Fruit fly (Drosophila melanogaster) whole organism, prepupa: ENCODE measurements around the gene mus81.

Experiments used
- CG6163 ChIP-seq: fragments of 200-800 bp; sonication (Bioruptor generic); IDR thresholded peaks from 3 replicates; pipeline ENCODE4 v1.3.6; 2022; ENCODE audit warnings: missing biosample characterization, missing genetic modification characterization
- CG6276 ChIP-seq: fragments of 200-800 bp; sonication (Bioruptor generic); optimal IDR thresholded peaks from 2 replicates; lab custom pipeline; 2017; ENCODE audit warnings: missing biosample characterization, mild to moderate bottlenecking, missing genetic modification characterization
- CG6792 ChIP-seq: fragments of 200-800 bp; sonication (Bioruptor generic); optimal IDR thresholded peaks from 3 replicates; lab custom pipeline; 2016; ENCODE audit warnings: missing biosample characterization, missing genetic modification characterization
- CG6808 ChIP-seq: fragments of 200-800 bp; sonication (Bioruptor generic); optimal IDR thresholded peaks from 3 replicates; lab custom pipeline; 2017; ENCODE audit warnings: missing biosample characterization, missing genetic modification characterization, mild to moderate bottlenecking, moderate library complexity, missing genetic modification reagents
- CG6854 ChIP-seq: fragments of 200-800 bp; sonication (Bioruptor generic); optimal IDR thresholded peaks from 2 replicates; lab custom pipeline; 2017; ENCODE audit warnings: missing biosample characterization, mild to moderate bottlenecking, missing genetic modification characterization
- Hr39 ChIP-seq: fragments of 200-800 bp; sonication (Bioruptor generic); optimal IDR thresholded peaks from 2 replicates; lab custom pipeline; 2016; ENCODE audit warnings: missing biosample characterization, missing genetic modification characterization
- Hr4 ChIP-seq: fragments of 200-800 bp; sonication (Bioruptor generic); optimal IDR thresholded peaks from 3 replicates; lab custom pipeline; 2016; ENCODE audit warnings: missing biosample characterization, missing genetic modification characterization
- Met ChIP-seq: fragments of 200-800 bp; sonication (Bioruptor generic); optimal IDR thresholded peaks from 3 replicates; lab custom pipeline; 2016; ENCODE audit warnings: missing biosample characterization, missing genetic modification characterization
- Smox ChIP-seq: fragments of 200-800 bp; sonication (Bioruptor generic); optimal IDR thresholded peaks from 3 replicates; lab custom pipeline; 2016; ENCODE audit warnings: missing biosample characterization, missing genetic modification characterization
- cyc ChIP-seq: fragments of 200-800 bp; sonication (Bioruptor generic); optimal IDR thresholded peaks from 3 replicates; lab custom pipeline; 2016; ENCODE audit warnings: missing biosample characterization, missing genetic modification characterization
- lz ChIP-seq: fragments of 200-800 bp; sonication (Bioruptor generic); optimal IDR thresholded peaks from 3 replicates; lab custom pipeline; 2016; ENCODE audit warnings: missing biosample characterization, missing genetic modification characterization
- salr ChIP-seq, 2 experiments: fragments of 200-800 bp; sonication (Bioruptor generic); optimal IDR thresholded peaks; 3 replicates each; lab custom pipeline; 2016 to 2018; ENCODE audit warnings: missing biosample characterization in 2 of 2, missing genetic modification characterization in 2 of 2, mild to moderate bottlenecking in 1 of 2

DNA sequence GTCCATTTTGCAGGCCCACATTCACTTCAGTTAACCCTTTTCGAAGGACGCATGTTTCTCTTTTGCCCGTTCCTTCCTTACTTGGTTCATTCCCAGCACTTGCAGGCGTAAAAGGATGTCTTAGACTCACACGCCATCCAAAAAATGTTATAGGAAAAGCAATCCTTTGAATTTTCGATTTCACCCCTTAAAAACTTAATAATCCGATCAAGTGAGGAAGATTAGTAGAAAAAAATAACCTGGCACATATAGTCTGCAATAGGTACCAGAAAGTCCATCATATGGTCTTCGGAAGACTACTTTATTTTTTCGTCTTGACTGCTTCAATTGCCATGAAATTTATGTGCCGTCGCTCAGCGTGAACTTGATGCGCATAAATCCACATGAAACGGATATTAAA is 19.5 kb upstream of the mus81 start:
- TF ChIP-seq CG6163 (GFP tag; lab: Robert Waterston, UW) (no peak), Hr4 (GFP tag; lab: Kevin White, UChicago) (no peak), CG6854 (GFP tag; lab: Kevin White, UChicago) (no peak), CG6276 (no peak), CG6792 (peak; percentile 18), Smox (no peak), cyc (GFP tag; lab: Kevin White, UChicago) (no peak), lz (GFP tag; lab: Kevin White, UChicago) (no peak), salr (GFP tag; optimal IDR thresholded peaks at IDR 0.05; lab: Kevin White, UChicago) (no peak), Met (no peak), Hr39 (GFP tag; lab: Kevin White, UChicago) (peak; percentile 40), CG6808 (GFP tag; lab: Kevin White, UChicago) (no peak)
